Worm (Caenorhabditis elegans) whole organism, early embryonic: ENCODE measurements around the gene Y37A1A.3.

ENCODE experiments used
- B0310.2 ChIP-seq: sonication (generic microtip); optimal IDR thresholded peaks from 2 replicates; lab custom pipeline; 2016; ENCODE audit warnings: mild to moderate bottlenecking, missing genetic modification characterization, missing compliant biosample characterization
- F13C5.2 ChIP-seq: sonication (generic microtip); optimal IDR thresholded peaks from 2 replicates; lab custom pipeline; 2017; ENCODE audit warnings: mild to moderate bottlenecking, missing genetic modification characterization, inconsistent platforms, missing compliant biosample characterization
- aly-1 ChIP-seq: sonication (generic microtip); optimal IDR thresholded peaks from 2 replicates; lab custom pipeline; 2016; ENCODE audit warnings: missing genetic modification characterization, missing compliant biosample characterization
- ama-1 ChIP-seq: fragments of 150-350 bp; optimal IDR thresholded peaks from 2 replicates; lab custom pipeline; 2014
- ceh-13 ChIP-seq: fragments of 200-800 bp; sonication (Bioruptor generic); optimal IDR thresholded peaks from 2 replicates; lab custom pipeline; 2018; ENCODE audit warnings: mild to moderate bottlenecking, missing genetic modification characterization, missing compliant biosample characterization
- ceh-36 ChIP-seq: sonication (generic microtip); optimal IDR thresholded peaks from 2 replicates; lab custom pipeline; 2016; ENCODE audit warnings: missing genetic modification characterization, inconsistent platforms, missing compliant biosample characterization
- ets-7 ChIP-seq: sonication (generic microtip); optimal IDR thresholded peaks from 2 replicates; lab custom pipeline; 2016; ENCODE audit warnings: missing genotype, missing genetic modification characterization, missing compliant biosample characterization
- flt-1 ChIP-seq: fragments of 200-800 bp; sonication (Bioruptor generic); IDR thresholded peaks from 2 replicates; pipeline ENCODE4 v1.3.6; 2022; ENCODE audit warnings: missing genetic modification characterization, missing compliant biosample characterization
- hmbx-1 ChIP-seq: sonication (generic microtip); optimal IDR thresholded peaks from 2 replicates; lab custom pipeline; 2016; ENCODE audit warnings: mild to moderate bottlenecking, missing genetic modification characterization, missing compliant biosample characterization
- hmg-4 ChIP-seq: fragments of 200-800 bp; sonication (Bioruptor generic); optimal IDR thresholded peaks from 2 replicates; lab custom pipeline; 2018; ENCODE audit warnings: mild to moderate bottlenecking, missing genetic modification characterization, missing compliant biosample characterization
- hnd-1 ChIP-seq: sonication (generic microtip); optimal IDR thresholded peaks from 2 replicates; lab custom pipeline; 2016; ENCODE audit warnings: missing genetic modification characterization, missing compliant biosample characterization
- pes-1 ChIP-seq: fragments of 200-800 bp; sonication (Bioruptor generic); IDR thresholded peaks from 2 replicates; pipeline ENCODE4 v1.3.6; 2022; ENCODE audit warnings: missing genetic modification reagents, missing genetic modification characterization, missing compliant biosample characterization
- scrt-1 ChIP-seq: fragments of 200-800 bp; sonication (Bioruptor generic); IDR thresholded peaks from 2 replicates; pipeline ENCODE4 v1.3.6; 2022; ENCODE audit warnings: missing genetic modification characterization, missing compliant biosample characterization
- sea-1 ChIP-seq: fragments of 200-800 bp; sonication (Bioruptor generic); conservative IDR thresholded peaks from 2 replicates; pipeline ENCODE4 v1.3.6; 2022; ENCODE audit warnings: missing genetic modification characterization, missing compliant biosample characterization
- tbx-11 ChIP-seq: fragments of 200-800 bp; sonication (Bioruptor generic); IDR thresholded peaks from 2 replicates; pipeline ENCODE4 v1.3.6; 2022; ENCODE audit warnings: missing genetic modification characterization, missing compliant biosample characterization
- tbx-37 ChIP-seq: fragments of 200-800 bp; sonication (Bioruptor generic); conservative IDR thresholded peaks from 2 replicates; pipeline ENCODE4 v1.3.6; 2022; ENCODE audit warnings: missing genetic modification reagents, missing genetic modification characterization, missing compliant biosample characterization
- tra-4 ChIP-seq: sonication (generic microtip); optimal IDR thresholded peaks from 2 replicates; lab custom pipeline; 2017; ENCODE audit warnings: missing genetic modification characterization, missing compliant biosample characterization

The Y37A1A.3 gene

DNA sequence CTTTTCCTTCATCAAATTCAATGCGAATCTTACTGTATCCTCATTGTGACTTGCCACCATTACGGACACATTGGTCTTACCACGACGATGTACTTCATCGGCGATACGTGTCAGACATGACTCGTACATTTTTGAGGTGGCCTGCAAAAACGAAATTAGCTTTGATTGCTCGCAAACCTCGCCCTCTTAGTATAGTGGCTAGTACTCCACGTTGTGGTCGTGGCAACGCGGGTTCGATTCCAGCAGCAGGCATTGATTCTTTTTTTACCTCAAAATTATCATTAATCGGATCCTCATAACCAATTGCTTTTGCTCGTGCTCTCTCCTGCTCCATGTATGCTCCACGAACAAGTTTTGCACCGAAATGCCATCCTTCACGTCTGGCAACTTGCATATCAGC, 32.6 kb downstream of the Y37A1A.3 start:
- no peak for TF ChIP-seq hmbx-1 (tag; lab: Kevin White, UChicago)
- TF ChIP-seq aly-1 (tag; lab: Kevin White, UChicago), result no peak
- no peak for TF ChIP-seq tbx-11
- no peak for TF ChIP-seq tbx-37 (GFP tag; lab: Robert Waterston, UW)
- TF ChIP-seq B0310.2 (tag; lab: Kevin White, UChicago), result no peak
- no peak for TF ChIP-seq hmg-4
- no peak for TF ChIP-seq ets-7
- no peak for TF ChIP-seq F13C5.2
- TF ChIP-seq pes-1 (GFP tag; lab: Robert Waterston, UW), result no peak
- no peak for TF ChIP-seq sea-1 (GFP tag; lab: Robert Waterston, UW)
- TF ChIP-seq ama-1 (lab: Kevin White, UChicago), result no peak
- no peak for TF ChIP-seq ceh-36 (tag; lab: Kevin White, UChicago)
- TF ChIP-seq hnd-1 (tag; lab: Kevin White, UChicago), result no peak
- TF ChIP-seq tra-4 (tag; lab: Kevin White, UChicago), result no peak
- no peak for TF ChIP-seq ceh-13 (GFP tag; lab: Kevin White, UChicago)

DNA sequence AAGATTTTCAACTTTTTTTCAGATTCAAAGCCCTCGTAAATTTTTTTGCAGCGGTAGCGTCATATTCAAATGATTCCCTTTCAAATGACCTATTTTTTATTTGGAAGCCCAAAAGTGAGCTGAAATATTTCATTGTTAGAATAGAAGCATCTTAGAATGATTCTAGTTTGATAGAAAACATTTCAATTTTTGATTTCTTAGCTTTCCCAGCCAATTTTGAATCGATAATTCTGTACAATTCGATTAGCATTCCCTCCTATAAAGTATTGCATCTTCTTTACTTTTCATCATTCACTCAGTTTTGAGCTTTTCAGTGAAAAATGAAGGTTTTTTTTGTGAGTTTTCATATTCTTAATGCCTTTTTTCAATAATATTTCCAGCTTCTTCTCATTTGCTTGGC, 35.9 kb downstream of the Y37A1A.3 start, which contains the start of gene B0513.90:
TSS of gene B0513.90 (plus strand) at position 301 of the 400 bp plus-strand sequence.
- TF ChIP-seq pes-1 (GFP tag; lab: Robert Waterston, UW), result no peak
- TF ChIP-seq F13C5.2, result no peak
- TF ChIP-seq sea-1 (GFP tag; lab: Robert Waterston, UW), result no peak
- no peak for TF ChIP-seq hnd-1 (tag; lab: Kevin White, UChicago)
- TF ChIP-seq ceh-36 (tag; lab: Kevin White, UChicago), result no peak
- TF ChIP-seq scrt-1 (GFP tag; lab: Robert Waterston, UW), result no peak
- TF ChIP-seq tbx-37 (GFP tag; lab: Robert Waterston, UW), result no peak
- TF ChIP-seq hmbx-1 (tag; lab: Kevin White, UChicago), result no peak
- TF ChIP-seq flt-1 (GFP tag; lab: Robert Waterston, UW), result no peak
- no peak for TF ChIP-seq tbx-11
- no peak for TF ChIP-seq ceh-13 (GFP tag; lab: Kevin White, UChicago)
- TF ChIP-seq hmg-4, result no peak
- no peak for TF ChIP-seq aly-1 (tag; lab: Kevin White, UChicago)
- no peak for TF ChIP-seq B0310.2 (tag; lab: Kevin White, UChicago)
- no peak for TF ChIP-seq ama-1 (lab: Kevin White, UChicago)

DNA sequence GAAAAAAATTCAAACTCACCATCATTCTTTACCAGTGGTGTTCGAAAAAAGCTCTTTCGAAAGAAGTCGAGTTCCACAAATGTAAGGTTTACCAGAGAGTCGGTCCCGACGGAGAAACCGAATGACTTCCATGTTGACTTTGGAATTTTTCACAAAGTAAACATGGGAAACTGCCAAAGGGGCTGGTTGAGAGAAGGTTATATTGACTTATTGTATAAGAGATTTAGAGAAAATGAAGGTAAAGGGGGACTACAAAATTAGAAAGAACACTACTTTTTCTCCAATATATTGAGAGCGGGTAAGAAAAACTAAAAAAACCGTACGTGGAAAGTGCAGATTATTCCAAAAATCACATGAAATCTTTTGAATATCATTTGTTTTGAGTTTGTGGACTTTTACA, 37.5 kb downstream of the Y37A1A.3 start, which contains the start of gene vamp-8:
TSS of gene vamp-8 (minus strand) at position 25 of the 400 bp plus-strand sequence.
- TF ChIP-seq flt-1 (GFP tag; lab: Robert Waterston, UW) (no peak), hnd-1 (tag; lab: Kevin White, UChicago) (no peak), hmg-4 (no peak)

DNA sequence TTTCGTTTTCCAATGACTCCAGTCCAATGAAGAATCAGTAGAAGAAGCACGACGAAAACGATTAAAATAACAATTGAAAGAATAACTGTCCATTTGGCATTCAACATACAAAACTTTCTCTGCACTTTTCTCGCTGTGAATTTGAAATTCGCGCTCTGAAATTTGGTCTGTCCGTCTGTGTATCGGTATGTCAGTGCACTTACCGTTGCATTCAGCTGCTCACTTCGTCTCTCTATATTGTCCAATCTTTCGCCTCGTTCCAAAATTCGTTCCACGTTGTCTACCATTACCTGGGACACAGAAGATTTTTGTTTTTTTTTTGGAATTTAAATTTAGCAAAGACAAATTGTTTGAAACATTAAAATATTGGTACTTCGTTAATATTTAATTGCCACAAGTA, 42.2 kb downstream of the Y37A1A.3 start:
- TF ChIP-seq pes-1 (GFP tag; lab: Robert Waterston, UW) (no peak), sea-1 (GFP tag; lab: Robert Waterston, UW) (no peak)
